Fruit fly (Drosophila melanogaster): ENCODE data around the gene GCC185.

The GCC185 gene

dm6 chr3R:11979879-11980571 lies 30.5 kb upstream of the GCC185 start, which contains the start of gene CG18547:
CG18547 (minus strand) TSS chr3R:11980390.
- TF ChIP-seq Sox102F (GFP tag; optimal IDR thresholded peaks at IDR 0.05): peak; percentile 64
- no peak for TF ChIP-seq Sox15 (GFP tag; optimal IDR thresholded peaks at IDR 0.05)
- TF ChIP-seq CG9139 (GFP tag; optimal IDR thresholded peaks at IDR 0.05): no peak
- TF ChIP-seq net (GFP tag; optimal IDR thresholded peaks at IDR 0.05): peak; percentile 14
- TF ChIP-seq CG34406 (GFP tag; optimal IDR thresholded peaks at IDR 0.05): peak; percentile 43
- no peak for TF ChIP-seq salr (GFP tag; optimal IDR thresholded peaks at IDR 0.05)
- TF ChIP-seq CG11902 (GFP tag; optimal IDR thresholded peaks at IDR 0.05): no peak
- peak; percentile 41 for TF ChIP-seq Smox (GFP tag; optimal IDR thresholded peaks at IDR 0.05)
- TF ChIP-seq CG31627 (GFP tag; optimal IDR thresholded peaks at IDR 0.05): peak; percentile 59
- TF ChIP-seq CG8632 (GFP tag; optimal IDR thresholded peaks at IDR 0.05): peak; percentile 46
- TF ChIP-seq pdm3 (GFP tag; optimal IDR thresholded peaks at IDR 0.05): peak; percentile 46
- peak; percentile 50 for TF ChIP-seq Sox14 (GFP tag; optimal IDR thresholded peaks at IDR 0.05)
- no peak for TF ChIP-seq fd85E (GFP tag; optimal IDR thresholded peaks at IDR 0.05)
- no peak for TF ChIP-seq dac (GFP tag; optimal IDR thresholded peaks at IDR 0.05)
- no peak for TF ChIP-seq CG8319 (GFP tag; optimal IDR thresholded peaks at IDR 0.05)
- peak; percentile 52 for TF ChIP-seq CG3919 (GFP tag; optimal IDR thresholded peaks at IDR 0.05)
- TF ChIP-seq CG16779 (tag; optimal IDR thresholded peaks at IDR 0.05): no peak
- TF ChIP-seq OdsH (GFP tag; optimal IDR thresholded peaks at IDR 0.05): peak; percentile 48
- peak; percentile 51 for TF ChIP-seq acj6 (GFP tag; optimal IDR thresholded peaks at IDR 0.05)
- TF ChIP-seq CG6792 (GFP tag; optimal IDR thresholded peaks at IDR 0.05): peak; percentile 45
- peak; percentile 26 for TF ChIP-seq Ets21C (GFP tag; optimal IDR thresholded peaks at IDR 0.05)
- TF ChIP-seq Hr39 (GFP tag; optimal IDR thresholded peaks at IDR 0.05): peak; percentile 48
- peak; percentile 14 for TF ChIP-seq vri (GFP tag; optimal IDR thresholded peaks at IDR 0.05)
- TF ChIP-seq lz (GFP tag; optimal IDR thresholded peaks at IDR 0.05): peak; percentile 57
- no peak for TF ChIP-seq fd59A (GFP tag; optimal IDR thresholded peaks at IDR 0.05)
- 0 out of 3 replicates have a peak, but pooled peaks have one; percentile 40 for TF ChIP-seq CG8119 (GFP tag; IDR thresholded peaks at IDR 0.05)
- peak; percentile 24 for TF ChIP-seq dsx (GFP tag; optimal IDR thresholded peaks at IDR 0.05; ENCODE audit: poor library complexity, severe bottlenecking)
- peak; percentile 3 for TF ChIP-seq Lpt (GFP tag; optimal IDR thresholded peaks at IDR 0.05)
- peak; percentile 46 for TF ChIP-seq esn (GFP tag; optimal IDR thresholded peaks at IDR 0.05)
- no peak for TF ChIP-seq CG6276 (GFP tag; optimal IDR thresholded peaks at IDR 0.05)
- TF ChIP-seq topi (GFP tag; optimal IDR thresholded peaks at IDR 0.05): peak; percentile 54
- TF ChIP-seq CG6854 (GFP tag; optimal IDR thresholded peaks at IDR 0.05): no peak
- no peak for TF ChIP-seq eg (GFP tag; IDR thresholded peaks at IDR 0.05)
- peak; percentile 32 for TF ChIP-seq CG7368 (GFP tag; optimal IDR thresholded peaks at IDR 0.05)
- TF ChIP-seq cyc (GFP tag; optimal IDR thresholded peaks at IDR 0.05): peak; percentile 49
- TF ChIP-seq svp (GFP tag): peak; percentile 82
- TF ChIP-seq CG15336 (GFP tag; IDR thresholded peaks at IDR 0.05): 0 out of 2 replicates have a peak, but pooled peaks have one; percentile 22
- no peak for TF ChIP-seq Hr38 (GFP tag; optimal IDR thresholded peaks at IDR 0.05)
- peak; percentile 26 for TF ChIP-seq Hr4 (GFP tag; optimal IDR thresholded peaks at IDR 0.05)
- TF ChIP-seq CG11294 (GFP tag; IDR thresholded peaks at IDR 0.05): no peak
- peak; percentile 62 for TF ChIP-seq Met (GFP tag; optimal IDR thresholded peaks at IDR 0.05)
- peak; percentile 40 for TF ChIP-seq CG3032 (tag; optimal IDR thresholded peaks at IDR 0.05)
- TF ChIP-seq CG10669 (GFP tag; optimal IDR thresholded peaks at IDR 0.05): peak; percentile 57
- peak; percentile 41 for TF ChIP-seq CG10631 (GFP tag; optimal IDR thresholded peaks at IDR 0.05)
- TF ChIP-seq CG6163 (GFP tag; IDR thresholded peaks at IDR 0.05): peak; percentile 58; the same call in 2 of the 3 replicates
- TF ChIP-seq fkh (GFP tag; optimal IDR thresholded peaks at IDR 0.05): no peak
- TF ChIP-seq Eip75B (GFP tag; optimal IDR thresholded peaks at IDR 0.05): peak; percentile 49
- TF ChIP-seq Eip93F (GFP tag; optimal IDR thresholded peaks at IDR 0.05): no peak
- TF ChIP-seq CG6808 (GFP tag; optimal IDR thresholded peaks at IDR 0.05): peak; percentile 5
- peak in 1 of 2 experiments; percentile 21 for TF ChIP-seq ss (GFP tag; optimal IDR thresholded peaks at IDR 0.05)
- peak; percentile 9 for TF ChIP-seq achi (GFP tag; optimal IDR thresholded peaks at IDR 0.05)

Measured in whole organism, prepupa.